Worm (Caenorhabditis elegans): ENCODE data around the gene dhs-11.

Gene dhs-11

ce11 chrIII:10634034-10634433 lies 8.6 kb downstream of the dhs-11 start (continued):
- TF ChIP-seq nhr-77 (tag; optimal IDR thresholded peaks at IDR 0.05): peak; percentile 50
- TF ChIP-seq ceh-28 (tag; optimal IDR thresholded peaks at IDR 0.05): peak; percentile 24
- no peak for TF ChIP-seq gei-8 (GFP tag; optimal IDR thresholded peaks at IDR 0.05)
- peak; percentile 82 for TF ChIP-seq nhr-11 (tag; optimal IDR thresholded peaks at IDR 0.05)
- no peak for TF ChIP-seq unc-39 (tag; optimal IDR thresholded peaks at IDR 0.05)
- TF ChIP-seq arid-1 (GFP tag; conservative IDR thresholded peaks at IDR 0.05): peak; percentile 60; the same call in 1 of the 2 replicates
- TF ChIP-seq spr-3 (GFP tag; optimal IDR thresholded peaks at IDR 0.05): peak; percentile 76
- TF ChIP-seq nhr-102 (tag; optimal IDR thresholded peaks at IDR 0.05): peak; percentile 84
- peak; percentile 83 for TF ChIP-seq T26A8.4 (GFP tag; IDR thresholded peaks at IDR 0.05)
- TF ChIP-seq hmg-1.1 (GFP tag; IDR thresholded peaks at IDR 0.05): peak; percentile 92
- TF ChIP-seq egl-27 (tag; optimal IDR thresholded peaks at IDR 0.05): no peak
- TF ChIP-seq mdt-29 (GFP tag; IDR thresholded peaks at IDR 0.05): no peak
- TF ChIP-seq skn-1 (tag; optimal IDR thresholded peaks at IDR 0.05): no peak
- peak; percentile 80 for TF ChIP-seq spr-1 (tag; optimal IDR thresholded peaks at IDR 0.05)
- TF ChIP-seq ztf-11 (tag; optimal IDR thresholded peaks at IDR 0.05): no peak
- no peak for TF ChIP-seq zag-1 (tag; optimal IDR thresholded peaks at IDR 0.05)
- TF ChIP-seq jun-1 (tag; optimal IDR thresholded peaks at IDR 0.05): no peak
- no peak for TF ChIP-seq daf-8 (GFP tag; IDR thresholded peaks at IDR 0.05)
- no peak for TF ChIP-seq Y5F2A.4 (GFP tag; optimal IDR thresholded peaks at IDR 0.05)
- no peak for TF ChIP-seq ZK337.2 (GFP tag; IDR thresholded peaks at IDR 0.05)

ce11 chrIII:10633403-10633674 lies 9.3 kb downstream of the dhs-11 start, which contains the start of gene Y39A1A.9:
Gene Y39A1A.9, minus strand, starts transcription at chrIII:10633501.
- TF ChIP-seq mxl-2 (GFP tag; conservative IDR thresholded peaks at IDR 0.05) (no peak), lin-29 (GFP tag; IDR thresholded peaks at IDR 0.05) (no peak), mep-1 (tag; optimal IDR thresholded peaks at IDR 0.05) (no peak), dpl-1 (GFP tag; optimal IDR thresholded peaks at IDR 0.05) (no peak), saeg-2 (GFP tag; IDR thresholded peaks at IDR 0.05) (no peak), aha-1 (tag) (peak; percentile 91), egl-43 (GFP tag; IDR thresholded peaks at IDR 0.05) (no peak), unc-62 (GFP tag; optimal IDR thresholded peaks at IDR 0.05 in 1 of 2) (peak in 1 of 2 experiments; percentile 46), unc-62 (tag; optimal IDR thresholded peaks at IDR 0.05) (no peak), F26F4.8 (GFP tag; conservative IDR thresholded peaks at IDR 0.05) (no peak), Y105C5A.15 (GFP tag; IDR thresholded peaks at IDR 0.05) (no peak), dve-1 (tag; optimal IDR thresholded peaks at IDR 0.05; ENCODE audit: insufficient read depth) (no peak), ceh-44 (GFP tag; IDR thresholded peaks at IDR 0.05) (no peak), nhr-42 (GFP tag; IDR thresholded peaks at IDR 0.05) (no peak), dmd-8 (GFP tag; IDR thresholded peaks at IDR 0.05) (no peak), mdl-1 (tag; optimal IDR thresholded peaks at IDR 0.05) (no peak), snpc-1.2 (GFP tag; IDR thresholded peaks at IDR 0.05) (no peak)

- TF ChIP-seq zfp-2 (tag; optimal IDR thresholded peaks at IDR 0.05) (no peak), aha-1 (tag) (peak; percentile 96), daf-16 (GFP tag; optimal IDR thresholded peaks at IDR 0.05) (peak in 1 of 2 experiments; percentile 58), daf-16 (tag; optimal IDR thresholded peaks at IDR 0.05) (peak; percentile 51), hlh-11 (tag; optimal IDR thresholded peaks at IDR 0.05) (peak; percentile 70), egl-27 (tag; optimal IDR thresholded peaks at IDR 0.05) (no peak), lir-3 (tag; optimal IDR thresholded peaks at IDR 0.05) (no peak), rbr-2 (tag; optimal IDR thresholded peaks at IDR 0.05) (peak; percentile 15), dmd-8 (GFP tag; IDR thresholded peaks at IDR 0.05) (no peak), sdz-12 (GFP tag; optimal IDR thresholded peaks at IDR 0.05) (no peak), fkh-10 (GFP tag; optimal IDR thresholded peaks at IDR 0.05) (peak; percentile 67), mdl-1 (tag; optimal IDR thresholded peaks at IDR 0.05) (peak; percentile 73 to 85), Y5F2A.4 (GFP tag; optimal IDR thresholded peaks at IDR 0.05) (no peak), ceh-28 (tag; optimal IDR thresholded peaks at IDR 0.05) (peak; percentile 28), php-3 (GFP tag; IDR thresholded peaks at IDR 0.05) (0 out of 2 replicates have a peak, but pooled peaks have one; percentile 11), hmg-1.1 (GFP tag; IDR thresholded peaks at IDR 0.05) (peak; percentile 19; the same call in 1 of the 2 replicates), daf-8 (GFP tag; IDR thresholded peaks at IDR 0.05) (no peak), mep-1 (tag; optimal IDR thresholded peaks at IDR 0.05) (peak; percentile 57), hif-1 (tag; optimal IDR thresholded peaks at IDR 0.05) (no peak), zip-11 (GFP tag; IDR thresholded peaks at IDR 0.05) (no peak), nhr-6 (tag; optimal IDR thresholded peaks at IDR 0.05) (peak; percentile 1), dve-1 (tag; optimal IDR thresholded peaks at IDR 0.05; ENCODE audit: insufficient read depth) (peak; percentile 24)
Measured at ce11 chrIII:10632590-10633402, 9.9 kb downstream of the dhs-11 start, which contains the start of gene Y39A1A.10. Gene Y39A1A.10, plus strand, starts transcription at chrIII:10632728.
